Fruit fly (Drosophila melanogaster) S2 (cell line): ENCODE data around the gene Myt1.

ENCODE experiments used
- CG8478 ChIP-seq: fragments of >200 bp; optimal IDR thresholded peaks from 2 replicates; lab custom pipeline; 2018
- CTCF ChIP-seq, 2 experiments: fragments of >200 bp; optimal IDR thresholded peaks; 2 replicates each; lab custom pipeline; 2018

DNA sequence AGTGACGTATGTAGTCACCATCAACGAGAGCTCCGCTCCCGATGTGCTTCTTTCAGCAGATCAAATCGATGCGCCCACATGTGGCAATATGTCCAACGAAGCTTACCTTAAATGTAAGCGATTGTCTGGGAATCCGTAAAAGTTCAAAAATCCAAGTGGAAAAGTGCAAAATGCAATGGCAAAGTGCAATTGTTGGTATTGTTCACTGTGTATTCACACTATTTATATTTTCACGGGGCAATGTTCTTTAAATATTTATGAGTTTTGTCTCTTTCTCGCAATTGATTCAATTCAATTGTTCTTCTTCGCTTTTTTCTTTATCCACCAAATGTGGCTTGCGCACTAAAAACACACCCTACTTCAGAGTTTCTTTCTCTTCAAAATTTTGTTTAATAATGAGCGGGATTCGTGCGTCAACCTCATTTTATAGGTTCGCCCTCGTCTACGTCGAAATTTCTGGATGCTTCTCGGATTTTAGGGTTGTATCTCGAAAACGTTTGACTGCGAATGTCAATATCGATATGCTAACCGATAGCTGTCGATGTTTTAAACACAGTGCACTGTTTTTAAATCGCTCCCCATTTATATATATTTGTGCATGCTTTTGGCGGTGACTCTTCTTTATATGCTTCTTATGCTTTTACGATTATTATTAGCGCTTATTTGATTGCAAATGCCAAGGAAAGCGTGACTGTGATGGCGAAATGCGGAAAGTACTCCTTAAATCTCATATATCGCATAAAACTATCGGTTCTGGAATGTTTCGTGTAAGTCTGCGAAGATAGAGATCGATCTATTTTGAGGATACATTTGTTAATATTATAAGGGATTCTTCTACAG is 27.4 kb downstream of the Myt1 start, which contains the start of gene DnaJ-1:
- no peak for TF ChIP-seq CG8478 (lab: Kevin White, UChicago)
- peak in 1 of 2 experiments; percentile 13 for TF ChIP-seq CTCF (optimal IDR thresholded peaks at IDR 0.05; lab: Kevin White, UChicago)
